Fruit fly (Drosophila melanogaster) whole organism, embryonic: ENCODE data around the gene CG2931.

Source experiments
- B-H1 ChIP-seq: fragments of 200-800 bp; sonication (Bioruptor generic); IDR thresholded peaks from 3 replicates; pipeline ENCODE4 v1.3.6; 2022; ENCODE audit warnings: missing biosample characterization, missing genetic modification characterization
- CG10147 ChIP-seq: fragments of 200-800 bp; sonication (Bioruptor generic); optimal IDR thresholded peaks from 2 replicates; lab custom pipeline; 2019; ENCODE audit warnings: missing biosample characterization, mild to moderate bottlenecking, missing genetic modification characterization, moderate library complexity
- CG10431 ChIP-seq: fragments of 200-800 bp; sonication (Bioruptor generic); optimal IDR thresholded peaks from 3 replicates; lab custom pipeline; 2018; ENCODE audit warnings: missing biosample characterization, mild to moderate bottlenecking, missing genetic modification characterization
- CG10565 ChIP-seq: fragments of 200-800 bp; sonication (Bioruptor generic); optimal IDR thresholded peaks from 3 replicates; lab custom pipeline; 2016; ENCODE audit warnings: missing biosample characterization, mild to moderate bottlenecking, missing genetic modification characterization
- CG10654 ChIP-seq: fragments of 200-800 bp; sonication (Bioruptor generic); optimal IDR thresholded peaks from 2 replicates; lab custom pipeline; 2016; ENCODE audit warnings: missing biosample characterization, missing genetic modification characterization
- CG10959 ChIP-seq: fragments of 200-800 bp; sonication (Bioruptor generic); IDR thresholded peaks from 2 replicates; pipeline ENCODE4 v1.3.6; 2022; ENCODE audit warnings: missing biosample characterization, missing genetic modification characterization
- CG12769 ChIP-seq: fragments of 200-800 bp; sonication (Bioruptor generic); optimal IDR thresholded peaks from 2 replicates; lab custom pipeline; 2019; ENCODE audit warnings: missing biosample characterization, mild to moderate bottlenecking, missing genetic modification characterization, moderate library complexity
- CG13287 ChIP-seq: fragments of 200-800 bp; sonication (Bioruptor generic); IDR thresholded peaks from 2 replicates; pipeline ENCODE4 v1.3.6; 2022; ENCODE audit warnings: missing biosample characterization, missing genetic modification characterization; ENCODE audit not compliant: partially characterized antibody
- CG16813 ChIP-seq: fragments of 200-800 bp; sonication (Bioruptor generic); IDR thresholded peaks from 3 replicates; pipeline ENCODE4 v1.3.6; 2022; ENCODE audit warnings: missing biosample characterization, missing genetic modification characterization; ENCODE audit not compliant: partially characterized antibody
- CG17829 ChIP-seq: fragments of 200-800 bp; optimal IDR thresholded peaks from 2 replicates; lab custom pipeline; 2019; ENCODE audit warnings: missing biosample characterization, mild to moderate bottlenecking, missing genetic modification characterization, moderate library complexity
- CG32532 ChIP-seq: fragments of 200-800 bp; sonication (Bioruptor generic); IDR thresholded peaks from 2 replicates; pipeline ENCODE4 v1.3.6; 2022; ENCODE audit warnings: missing biosample characterization, missing genetic modification characterization
- CG3407 ChIP-seq: fragments of 200-800 bp; sonication (Bioruptor generic); optimal IDR thresholded peaks from 2 replicates; lab custom pipeline; 2018; ENCODE audit warnings: missing biosample characterization, mild to moderate bottlenecking, missing genetic modification characterization
- CG43689 ChIP-seq: fragments of 200-800 bp; sonication (Bioruptor generic); IDR thresholded peaks from 2 replicates; pipeline ENCODE4 v1.3.6; 2022; ENCODE audit warnings: missing biosample characterization, missing genetic modification characterization
- CG6654 ChIP-seq: fragments of 200-800 bp; sonication (Bioruptor generic); optimal IDR thresholded peaks from 2 replicates; lab custom pipeline; 2017; ENCODE audit warnings: missing biosample characterization, mild to moderate bottlenecking, missing genetic modification characterization
- CG7271 ChIP-seq: fragments of 200-800 bp; sonication (Bioruptor generic); optimal IDR thresholded peaks from 2 replicates; lab custom pipeline; 2018; ENCODE audit warnings: missing biosample characterization, mild to moderate bottlenecking, missing genetic modification characterization, moderate library complexity
- CG8281 ChIP-seq: fragments of 200-800 bp; sonication (Bioruptor generic); optimal IDR thresholded peaks from 2 replicates; lab custom pipeline; 2018; ENCODE audit warnings: missing biosample characterization, mild to moderate bottlenecking, missing genetic modification characterization, moderate library complexity
- CG8290 ChIP-seq, 3 experiments: fragments of 200-800 bp; sonication (Bioruptor generic); optimal IDR thresholded peaks; 2 replicates each; lab custom pipeline; 2016 to 2019; ENCODE audit warnings: missing biosample characterization in 3 of 3, missing genetic modification characterization in 3 of 3, mild to moderate bottlenecking in 2 of 3, moderate library complexity in 1 of 3
- CG8359 ChIP-seq: fragments of 200-800 bp; sonication (Bioruptor generic); optimal IDR thresholded peaks from 2 replicates; lab custom pipeline; 2017; ENCODE audit warnings: missing biosample characterization, mild to moderate bottlenecking, missing genetic modification characterization, borderline replicate concordance
- CG9215 ChIP-seq: fragments of 200-800 bp; sonication (Bioruptor generic); IDR thresholded peaks from 2 replicates; pipeline ENCODE4 v1.3.6; 2022; ENCODE audit warnings: missing biosample characterization, missing genetic modification characterization
- CG9609 ChIP-seq: fragments of 200-800 bp; sonication (Bioruptor generic); optimal IDR thresholded peaks from 3 replicates; lab custom pipeline; 2016; ENCODE audit warnings: missing biosample characterization, missing genetic modification characterization
- Eip74EF ChIP-seq, 2 experiments: fragments of 200-800 bp in 1 of 2; fragments of >200 bp in 1 of 2; sonication (Bioruptor generic) in 1 of 2; optimal IDR thresholded peaks; 2 replicates each; lab custom pipeline; 2017 to 2019; ENCODE audit warnings: missing biosample characterization in 2 of 2, missing genetic modification characterization in 2 of 2, mild to moderate bottlenecking in 1 of 2, moderate library complexity in 1 of 2
- HHEX ChIP-seq: fragments of 200-800 bp; sonication (Bioruptor generic); optimal IDR thresholded peaks from 3 replicates; lab custom pipeline; 2017; ENCODE audit warnings: missing biosample characterization, mild to moderate bottlenecking, missing genetic modification characterization, missing genetic modification reagents
- HLH4C ChIP-seq: fragments of 200-800 bp; sonication (Bioruptor generic); IDR thresholded peaks from 3 replicates; pipeline ENCODE4 v1.3.6; 2022; ENCODE audit warnings: missing biosample characterization, missing genetic modification characterization; ENCODE audit not compliant: partially characterized antibody
- Hey ChIP-seq: fragments of 200-800 bp; sonication (Bioruptor generic); optimal IDR thresholded peaks from 3 replicates; lab custom pipeline; 2018; ENCODE audit warnings: missing biosample characterization, mild to moderate bottlenecking, missing genetic modification characterization
- Lim3 ChIP-seq: fragments of 200-800 bp; sonication (Bioruptor generic); IDR thresholded peaks from 2 replicates; pipeline ENCODE4 v1.3.6; 2022; ENCODE audit warnings: missing biosample characterization, missing genetic modification characterization
- Med ChIP-seq: fragments of 200-800 bp; sonication (Bioruptor generic); peaks from one replicate; lab custom pipeline; 2016; ENCODE audit warnings: missing biosample characterization, missing genetic modification characterization, mild to moderate bottlenecking, inconsistent platforms, moderate library complexity
- Mrtf ChIP-seq: fragments of 200-800 bp; sonication (Bioruptor generic); IDR thresholded peaks from 3 replicates; pipeline ENCODE4 v1.3.6; 2022; ENCODE audit warnings: missing biosample characterization, missing genetic modification characterization
- NK7.1 ChIP-seq: fragments of 200-800 bp; sonication (Bioruptor generic); optimal IDR thresholded peaks from 3 replicates; lab custom pipeline; 2016; ENCODE audit warnings: missing biosample characterization, missing genetic modification characterization
- Neu2 ChIP-seq: fragments of 200-800 bp; sonication (Bioruptor generic); optimal IDR thresholded peaks from 3 replicates; lab custom pipeline; 2016; ENCODE audit warnings: missing biosample characterization, missing genetic modification characterization, borderline replicate concordance
- Opbp ChIP-seq: fragments of 200-800 bp; sonication (Bioruptor generic); IDR thresholded peaks from 3 replicates; pipeline ENCODE4 v1.3.6; 2022; ENCODE audit warnings: missing biosample characterization, missing genetic modification characterization; ENCODE audit not compliant: partially characterized antibody
- Sry-δ ChIP-seq: fragments of 200-800 bp; sonication (Bioruptor generic); optimal IDR thresholded peaks from 2 replicates; lab custom pipeline; 2016; ENCODE audit warnings: missing biosample characterization, missing genetic modification characterization
- Trl ChIP-seq, 3 experiments: fragments of >200 bp in 2 of 3; fragments of 200-800 bp in 1 of 3; sonication (Bioruptor generic) in 1 of 3; optimal IDR thresholded peaks; 2 replicates in 1 of 3; 3 replicates in 2 of 3; lab custom pipeline; 2016 to 2017; ENCODE audit warnings: missing biosample characterization in 1 of 3, missing genetic modification characterization in 1 of 3
- cad ChIP-seq: fragments of >200 bp; optimal IDR thresholded peaks from 2 replicates; lab custom pipeline; 2017; ENCODE audit warnings: missing biosample characterization, missing genetic modification characterization
- danr ChIP-seq: fragments of 200-800 bp; sonication (Bioruptor generic); IDR thresholded peaks from 2 replicates; pipeline ENCODE4 v1.3.6; 2022; ENCODE audit warnings: missing biosample characterization, missing genetic modification characterization
- ftz-f1 ChIP-seq: fragments of 200-800 bp; sonication (Bioruptor generic); optimal IDR thresholded peaks from 2 replicates; lab custom pipeline; 2016; ENCODE audit warnings: missing biosample characterization, missing genetic modification characterization
- grau ChIP-seq: fragments of 200-800 bp; optimal IDR thresholded peaks from 3 replicates; lab custom pipeline; 2019; ENCODE audit warnings: missing biosample characterization, mild to moderate bottlenecking, missing genetic modification characterization, moderate library complexity
- gsb-n ChIP-seq: fragments of 200-800 bp; sonication (Bioruptor generic); optimal IDR thresholded peaks from 3 replicates; lab custom pipeline; 2018; ENCODE audit warnings: missing biosample characterization, mild to moderate bottlenecking, missing genetic modification characterization
- ken ChIP-seq: fragments of 200-800 bp; sonication (Bioruptor generic); IDR thresholded peaks from 3 replicates; pipeline ENCODE4 v1.3.6; 2022; ENCODE audit warnings: missing biosample characterization, missing genetic modification characterization
- mam ChIP-seq: fragments of 200-800 bp; sonication (Bioruptor generic); optimal IDR thresholded peaks from 3 replicates; lab custom pipeline; 2016; ENCODE audit warnings: missing biosample characterization, missing genetic modification characterization
- nmo ChIP-seq: fragments of 200-800 bp; sonication (Bioruptor generic); optimal IDR thresholded peaks from 2 replicates; lab custom pipeline; 2018; ENCODE audit warnings: missing biosample characterization, mild to moderate bottlenecking, missing genetic modification characterization, moderate library complexity
- onecut ChIP-seq: fragments of 200-800 bp; sonication (Bioruptor generic); IDR thresholded peaks from 2 replicates; pipeline ENCODE4 v1.3.6; 2022; ENCODE audit warnings: missing biosample characterization, missing genetic modification characterization
- pb ChIP-seq: fragments of 200-800 bp; sonication (Bioruptor generic); optimal IDR thresholded peaks from 3 replicates; lab custom pipeline; 2016; ENCODE audit warnings: missing biosample characterization, missing genetic modification characterization
- sob ChIP-seq: fragments of 200-800 bp; sonication (Bioruptor generic); IDR thresholded peaks from 2 replicates; pipeline ENCODE4 v1.3.6; 2022; ENCODE audit warnings: missing biosample characterization, missing genetic modification characterization
- stwl ChIP-seq: fragments of 200-800 bp; sonication (Bioruptor generic); optimal IDR thresholded peaks from 3 replicates; lab custom pipeline; 2018; ENCODE audit warnings: missing biosample characterization, mild to moderate bottlenecking, missing genetic modification characterization, moderate library complexity
- tin ChIP-seq: fragments of 200-800 bp; sonication (Bioruptor generic); optimal IDR thresholded peaks from 3 replicates; lab custom pipeline; 2016; ENCODE audit warnings: missing biosample characterization, missing genetic modification characterization
- tio ChIP-seq: fragments of 200-800 bp; sonication (Bioruptor generic); optimal IDR thresholded peaks from 2 replicates; lab custom pipeline; 2017; ENCODE audit warnings: missing biosample characterization, missing genetic modification characterization, inconsistent platforms
- trem ChIP-seq: fragments of 200-800 bp; optimal IDR thresholded peaks from 3 replicates; lab custom pipeline; 2019; ENCODE audit warnings: missing biosample characterization, mild to moderate bottlenecking, missing genetic modification characterization, moderate library complexity
- zen2 ChIP-seq: fragments of 200-800 bp; sonication (Bioruptor generic); IDR thresholded peaks from 3 replicates; pipeline ENCODE4 v1.3.6; 2022; ENCODE audit warnings: missing biosample characterization, missing genetic modification characterization; ENCODE audit not compliant: partially characterized antibody
- zf30C ChIP-seq: fragments of 200-800 bp; sonication (Bioruptor generic); optimal IDR thresholded peaks from 3 replicates; lab custom pipeline; 2018; ENCODE audit warnings: missing biosample characterization, mild to moderate bottlenecking, missing genetic modification characterization

CG2931 gene

dm6 chr3R:5568590-5568989 is at the start of gene CG2931, which contains the start of gene Rheb (continued):
- no peak for TF ChIP-seq Eip74EF (GFP tag; optimal IDR thresholded peaks at IDR 0.05; lab: Kevin White, UChicago)
- TF ChIP-seq Med (GFP tag; lab: Kevin White, UChicago): peak; percentile 92
- no peak for TF ChIP-seq Mrtf (GFP tag; lab: Robert Waterston, UW)
- TF ChIP-seq CG43689 (GFP tag; lab: Robert Waterston, UW): no peak
- no peak for TF ChIP-seq tio
- TF ChIP-seq CG8290 (GFP tag; optimal IDR thresholded peaks at IDR 0.05; lab: Kevin White, UChicago): peak; percentile 64
- TF ChIP-seq CG8290 (tag; optimal IDR thresholded peaks at IDR 0.05; lab: Kevin White, UChicago): no peak
- TF ChIP-seq CG8359: no peak
- TF ChIP-seq zf30C (GFP tag; lab: Kevin White, UChicago): no peak
- peak; percentile 83 for TF ChIP-seq CG16813 (GFP tag; lab: Robert Waterston, UW)
- TF ChIP-seq grau: peak; percentile 67
- peak; percentile 29 for TF ChIP-seq gsb-n (tag; lab: Kevin White, UChicago)
- TF ChIP-seq onecut (GFP tag; lab: Robert Waterston, UW): peak; percentile 84
- peak; percentile 70 for TF ChIP-seq sob
- no peak for TF ChIP-seq CG10959 (GFP tag; lab: Robert Waterston, UW)
- TF ChIP-seq Hey (tag; lab: Kevin White, UChicago): no peak
- no peak for TF ChIP-seq CG12769 (tag; lab: Kevin White, UChicago)
- peak; percentile 44; the same call in 1 of the 3 replicates for TF ChIP-seq Opbp
- no peak; the same call in 2 of the 3 replicates for TF ChIP-seq zen2 (GFP tag; lab: Robert Waterston, UW)
- no peak for TF ChIP-seq CG10565 (GFP tag; lab: Kevin White, UChicago)
- no peak for TF ChIP-seq ftz-f1
- peak; percentile 23 for TF ChIP-seq CG10147 (GFP tag; lab: Kevin White, UChicago)
- peak; percentile 36; the same call in 1 of the 2 replicates for TF ChIP-seq danr
- no peak for TF ChIP-seq NK7.1
- TF ChIP-seq tin: peak; percentile 67
- TF ChIP-seq CG6654 (GFP tag; lab: Kevin White, UChicago): no peak
- TF ChIP-seq Sry-δ (GFP tag; lab: Kevin White, UChicago): peak; percentile 80
- TF ChIP-seq B-H1 (GFP tag; lab: Robert Waterston, UW): no peak; the same call in 2 of the 3 replicates
- peak; percentile 22 for TF ChIP-seq CG3407 (GFP tag; lab: Kevin White, UChicago)
- no peak for TF ChIP-seq CG9609 (GFP tag; lab: Kevin White, UChicago)
- TF ChIP-seq CG13287 (GFP tag; lab: Robert Waterston, UW): peak; percentile 85
- peak; percentile 55 for TF ChIP-seq mam
- peak; percentile 87 for TF ChIP-seq stwl (tag; lab: Kevin White, UChicago)
- TF ChIP-seq CG10654 (GFP tag; lab: Kevin White, UChicago): peak; percentile 56
- TF ChIP-seq nmo (GFP tag; lab: Kevin White, UChicago): peak; percentile 84
- TF ChIP-seq Neu2 (GFP tag; lab: Kevin White, UChicago): no peak
- no peak for TF ChIP-seq Trl (optimal IDR thresholded peaks at IDR 0.05; lab: Kevin White, UChicago)
- TF ChIP-seq Trl (GFP tag; optimal IDR thresholded peaks at IDR 0.05; lab: Kevin White, UChicago): no peak
- TF ChIP-seq Lim3 (GFP tag; lab: Robert Waterston, UW): no peak
- TF ChIP-seq CG10431 (GFP tag; lab: Kevin White, UChicago): peak; percentile 16
- no peak for TF ChIP-seq cad (GFP tag; lab: Kevin White, UChicago)
- TF ChIP-seq CG8281 (tag; lab: Kevin White, UChicago): no peak
- TF ChIP-seq pb (GFP tag; lab: Kevin White, UChicago): no peak
- TF ChIP-seq HLH4C: peak; percentile 65
- peak; percentile 27 for TF ChIP-seq HHEX
- TF ChIP-seq CG17829 (tag; lab: Kevin White, UChicago): peak; percentile 83
- TF ChIP-seq CG9215 (GFP tag; lab: Robert Waterston, UW): peak; percentile 52
- TF ChIP-seq CG7271 (tag; lab: Kevin White, UChicago): peak; percentile 57
- TF ChIP-seq ken (GFP tag; lab: Robert Waterston, UW): peak; percentile 66
- peak; percentile 89 for TF ChIP-seq trem (tag; lab: Kevin White, UChicago)
- peak; percentile 71 for TF ChIP-seq CG32532
